Worm (Caenorhabditis elegans) whole organism, L1 larva: Measurements from ENCODE around the gene chil-4.

Experiments used
- efl-1 ChIP-seq, 4 experiments: fragments of 150-350 bp; optimal IDR thresholded peaks in 3 of 4; peaks in 1 of 4; 1 replicate in 1 of 4; 2 replicates in 3 of 4; lab custom pipeline; 2014; ENCODE audit warnings: missing biosample characterization in 2 of 4, missing genetic modification characterization in 2 of 4, missing genetic modification reagents in 2 of 4
- elt-3 ChIP-seq, 6 experiments: fragments of 150-350 bp in 1 of 6; sonication (generic microtip); optimal IDR thresholded peaks; 2 replicates each; lab custom pipeline; 2017 to 2018; ENCODE audit warnings: missing biosample characterization in 6 of 6, missing genetic modification characterization in 6 of 6, inconsistent platforms in 1 of 6
- nhr-237 ChIP-seq: fragments of 150-350 bp; optimal IDR thresholded peaks from 2 replicates; lab custom pipeline; 2014; ENCODE audit warnings: missing biosample characterization, missing genetic modification characterization
- pqm-1 ChIP-seq: sonication (generic microtip); optimal IDR thresholded peaks from 3 replicates; lab custom pipeline; 2017; ENCODE audit warnings: missing biosample characterization, missing genetic modification characterization
- unc-62 ChIP-seq: fragments of 150-350 bp; optimal IDR thresholded peaks from 2 replicates; lab custom pipeline; 2014; ENCODE audit warnings: missing biosample characterization, missing genetic modification reagents, missing genetic modification characterization

DNA sequence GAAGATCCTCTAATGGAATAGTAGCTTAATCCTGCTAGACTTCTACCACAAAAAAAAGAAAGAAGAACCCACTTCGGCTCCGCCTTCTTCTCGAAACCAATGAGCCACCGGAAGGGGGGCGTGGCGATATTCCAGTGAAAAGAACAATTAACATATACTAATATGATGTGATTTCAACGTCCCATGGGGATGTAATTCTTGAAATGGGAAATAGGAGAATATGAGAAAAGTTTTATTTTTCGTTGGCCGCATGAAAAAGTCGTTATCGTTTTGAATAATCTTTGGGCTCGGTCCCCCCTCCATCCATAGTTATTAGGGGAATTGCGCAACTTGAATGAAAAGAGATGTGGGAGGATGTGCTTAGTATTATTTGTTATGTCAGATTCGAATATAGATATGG lies 44.8 kb upstream of the chil-4 start, which contains the start of gene unc-4:
- TF ChIP-seq efl-1 (optimal IDR thresholded peaks at IDR 0.05; lab: Kevin White, UChicago) (no peak), efl-1 (GFP tag; optimal IDR thresholded peaks at IDR 0.05 in 1 of 2; lab: Kevin White, UChicago) (no peak), nhr-237 (tag; lab: Kevin White, UChicago) (no peak), pqm-1 (tag; lab: Kevin White, UChicago) (no peak), elt-3 (tag; optimal IDR thresholded peaks at IDR 0.05; lab: Kevin White, UChicago) (no peak), unc-62 (no peak)
